Fruit fly (Drosophila melanogaster) whole organism, adult: ENCODE results near the gene Gk2.
A peak's percentile ranks its signal among the peaks of the same experiment; 100 is the strongest.

Source experiments
- CG11617 ChIP-seq: fragments of 200-800 bp; sonication (Bioruptor generic); optimal IDR thresholded peaks from 2 replicates; lab custom pipeline; 2017; ENCODE audit warnings: mild to moderate bottlenecking, missing biosample characterization, missing genetic modification reagents, missing genetic modification characterization
- CG12768 ChIP-seq: fragments of 200-800 bp; sonication (Bioruptor generic); optimal IDR thresholded peaks from 2 replicates; lab custom pipeline; 2017; ENCODE audit warnings: missing biosample characterization, missing genetic modification characterization, mild to moderate bottlenecking, moderate library complexity, missing genetic modification reagents
- CG14711 ChIP-seq: fragments of 200-800 bp; sonication (Bioruptor generic); optimal IDR thresholded peaks from 2 replicates; lab custom pipeline; 2018; ENCODE audit warnings: missing biosample characterization, mild to moderate bottlenecking, missing genetic modification characterization, moderate library complexity
- CG1620 ChIP-seq: fragments of 200-800 bp; sonication (Bioruptor generic); optimal IDR thresholded peaks from 2 replicates; lab custom pipeline; 2016; ENCODE audit warnings: missing biosample characterization, missing genetic modification characterization
- CG33017 ChIP-seq: fragments of 200-800 bp; sonication (Bioruptor generic); optimal IDR thresholded peaks from 2 replicates; lab custom pipeline; 2018; ENCODE audit warnings: missing biosample characterization, mild to moderate bottlenecking, missing genetic modification characterization, moderate library complexity
- CG5204 ChIP-seq: fragments of 200-800 bp; sonication (Bioruptor generic); optimal IDR thresholded peaks from 2 replicates; lab custom pipeline; 2016; ENCODE audit warnings: missing biosample characterization, missing genetic modification characterization
- CG7045 ChIP-seq: fragments of 200-800 bp; sonication (Bioruptor generic); optimal IDR thresholded peaks from 2 replicates; lab custom pipeline; 2017; ENCODE audit warnings: missing biosample characterization, mild to moderate bottlenecking, missing genetic modification characterization
- CG7101 ChIP-seq: fragments of 200-800 bp; sonication (Bioruptor generic); optimal IDR thresholded peaks from 2 replicates; lab custom pipeline; 2018; ENCODE audit warnings: missing biosample characterization, mild to moderate bottlenecking, missing genetic modification characterization, moderate library complexity
- Clk ChIP-seq: fragments of 200-800 bp; sonication (Bioruptor generic); optimal IDR thresholded peaks from 2 replicates; lab custom pipeline; 2017; ENCODE audit warnings: missing biosample characterization, missing genetic modification characterization
- Crg-1 ChIP-seq: fragments of 200-800 bp; sonication (Bioruptor generic); optimal IDR thresholded peaks from 2 replicates; lab custom pipeline; 2016; ENCODE audit warnings: missing biosample characterization, missing genetic modification characterization
- Hr96 ChIP-seq: fragments of 200-800 bp; sonication (Bioruptor generic); optimal IDR thresholded peaks from 2 replicates; lab custom pipeline; 2016; ENCODE audit warnings: missing biosample characterization, missing genetic modification characterization
- Mnt ChIP-seq: fragments of 200-800 bp; sonication (Bioruptor generic); optimal IDR thresholded peaks from 2 replicates; lab custom pipeline; 2016; ENCODE audit warnings: missing biosample characterization, mild to moderate bottlenecking, missing genetic modification characterization
- bab1 ChIP-seq: fragments of 200-800 bp; sonication (Bioruptor generic); optimal IDR thresholded peaks from 3 replicates; lab custom pipeline; 2019; ENCODE audit warnings: missing biosample characterization, mild to moderate bottlenecking, missing genetic modification characterization, moderate library complexity
- cic ChIP-seq: fragments of 200-800 bp; sonication (Bioruptor generic); optimal IDR thresholded peaks from 2 replicates; lab custom pipeline; 2017; ENCODE audit warnings: missing biosample characterization, mild to moderate bottlenecking, missing genetic modification characterization, moderate library complexity
- cnc ChIP-seq, 2 experiments: fragments of >200 bp; optimal IDR thresholded peaks; 2 replicates each; lab custom pipeline; 2017
- kay ChIP-seq: fragments of 200-800 bp; sonication (Bioruptor generic); peaks from one replicate; lab custom pipeline; 2016; ENCODE audit warnings: missing biosample characterization, missing genetic modification characterization, borderline replicate concordance
- ovo ChIP-seq: fragments of 200-800 bp; sonication (Bioruptor generic); optimal IDR thresholded peaks from 2 replicates; lab custom pipeline; 2016; ENCODE audit warnings: missing biosample characterization, missing genetic modification characterization
- pad ChIP-seq: fragments of 200-800 bp; sonication (Bioruptor generic); optimal IDR thresholded peaks from 3 replicates; lab custom pipeline; 2017; ENCODE audit warnings: missing biosample characterization, missing genetic modification characterization, mild to moderate bottlenecking, moderate library complexity, missing genetic modification reagents
- tj ChIP-seq: fragments of 200-800 bp; sonication (Bioruptor generic); optimal IDR thresholded peaks from 3 replicates; lab custom pipeline; 2017; ENCODE audit warnings: missing biosample characterization, mild to moderate bottlenecking, missing genetic modification characterization, moderate library complexity
- toe ChIP-seq: fragments of 200-800 bp; sonication (Bioruptor generic); optimal IDR thresholded peaks from 2 replicates; lab custom pipeline; 2016; ENCODE audit warnings: missing biosample characterization, missing genetic modification characterization

Gene Gk2

DNA sequence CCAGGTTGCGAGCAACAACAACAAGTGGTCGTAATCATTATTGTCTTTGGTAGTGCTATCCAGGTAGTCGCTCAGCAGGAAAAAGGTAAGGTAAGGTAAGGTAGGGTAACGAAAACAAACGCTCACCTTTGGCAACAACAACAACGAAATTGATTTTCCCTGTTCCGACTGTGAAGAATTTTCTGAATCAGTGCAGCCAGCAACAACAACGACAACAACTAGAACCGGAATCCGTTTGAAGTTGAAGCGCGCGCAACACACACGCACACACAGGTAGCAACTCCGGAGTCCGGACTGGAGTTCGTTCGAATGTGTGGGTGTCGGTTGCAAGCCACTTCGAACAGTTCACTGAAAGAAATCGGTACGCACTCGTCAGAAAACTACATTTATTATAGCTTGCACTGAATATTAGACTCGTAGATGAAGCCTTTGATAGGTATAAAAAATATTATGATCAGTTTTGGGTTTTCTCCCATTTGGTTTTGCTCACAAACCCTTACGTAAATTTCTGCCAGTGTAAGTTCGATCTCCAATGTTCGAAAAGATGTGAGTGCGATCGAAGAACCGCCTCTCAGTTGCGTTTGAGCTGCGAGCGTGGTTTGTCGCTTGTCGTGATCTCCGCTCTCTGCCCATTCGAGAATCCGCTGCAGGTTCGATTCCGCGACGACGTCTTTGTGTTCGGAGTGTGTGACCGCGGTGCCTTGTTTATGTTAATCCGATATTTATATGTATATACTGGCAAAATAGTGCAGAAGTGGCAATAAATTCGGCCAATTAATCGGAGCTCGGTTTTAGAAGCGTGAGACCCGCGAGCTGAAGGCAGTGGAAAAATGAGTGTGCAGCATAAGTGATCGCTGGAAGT, 8.4 kb downstream of the Gk2 start, which contains the start of gene CG13921:
Gene CG13921 (plus strand): TSS at position 570 of the 862 bp plus-strand sequence.
- TF ChIP-seq cnc (optimal IDR thresholded peaks at IDR 0.05; lab: Kevin White, UChicago) (no peak), cic (GFP tag; lab: Kevin White, UChicago) (no peak), tj (GFP tag; lab: Kevin White, UChicago) (peak; percentile 81), toe (peak; percentile 69), CG7101 (tag; lab: Kevin White, UChicago) (peak; percentile 84), kay (GFP tag; lab: Kevin White, UChicago) (no peak), CG7045 (peak; percentile 84), ovo (GFP tag; lab: Kevin White, UChicago) (peak; percentile 24), CG1620 (GFP tag; lab: Kevin White, UChicago) (peak; percentile 84), Hr96 (GFP tag; lab: Kevin White, UChicago) (peak; percentile 78), CG11617 (peak; percentile 76), bab1 (GFP tag; lab: Kevin White, UChicago) (peak; percentile 98), CG5204 (peak; percentile 66), pad (GFP tag; lab: Kevin White, UChicago) (peak; percentile 80), CG12768 (peak; percentile 60), Mnt (peak; percentile 45), Crg-1 (peak; percentile 83), CG14711 (peak; percentile 84), Clk (peak; percentile 55), CG33017 (tag; lab: Kevin White, UChicago) (peak; percentile 67)

DNA sequence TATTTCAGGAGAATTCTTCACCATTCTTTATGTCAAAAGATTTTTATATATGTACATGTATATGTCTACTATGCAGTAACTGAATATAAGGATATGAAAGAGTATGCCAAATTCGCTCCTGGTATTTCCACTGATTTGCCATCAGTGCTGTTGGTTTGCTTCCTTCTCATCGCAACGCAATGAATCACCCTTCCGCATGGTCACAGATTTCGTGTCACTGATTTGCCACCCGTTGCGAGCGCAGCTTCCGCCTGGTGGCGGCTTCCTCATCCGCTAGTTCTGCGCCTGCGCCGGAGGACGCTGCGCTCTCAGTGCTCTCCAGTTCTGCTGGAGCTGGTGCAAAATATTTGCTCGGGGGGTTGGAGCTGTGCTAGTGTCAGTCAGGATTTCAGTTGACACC, 10.0 kb downstream of the Gk2 start:
- no peak for TF ChIP-seq CG33017 (tag; lab: Kevin White, UChicago)
- no peak for TF ChIP-seq Crg-1
- no peak for TF ChIP-seq kay (GFP tag; lab: Kevin White, UChicago)
- TF ChIP-seq bab1 (GFP tag; lab: Kevin White, UChicago), result no peak
- TF ChIP-seq CG11617, result no peak
- TF ChIP-seq CG12768, result no peak
- no peak for TF ChIP-seq CG1620 (GFP tag; lab: Kevin White, UChicago)
- TF ChIP-seq toe, result no peak
- TF ChIP-seq CG7045, result no peak
- no peak for TF ChIP-seq CG14711
- TF ChIP-seq pad (GFP tag; lab: Kevin White, UChicago), result no peak
- TF ChIP-seq Clk, result no peak

DNA sequence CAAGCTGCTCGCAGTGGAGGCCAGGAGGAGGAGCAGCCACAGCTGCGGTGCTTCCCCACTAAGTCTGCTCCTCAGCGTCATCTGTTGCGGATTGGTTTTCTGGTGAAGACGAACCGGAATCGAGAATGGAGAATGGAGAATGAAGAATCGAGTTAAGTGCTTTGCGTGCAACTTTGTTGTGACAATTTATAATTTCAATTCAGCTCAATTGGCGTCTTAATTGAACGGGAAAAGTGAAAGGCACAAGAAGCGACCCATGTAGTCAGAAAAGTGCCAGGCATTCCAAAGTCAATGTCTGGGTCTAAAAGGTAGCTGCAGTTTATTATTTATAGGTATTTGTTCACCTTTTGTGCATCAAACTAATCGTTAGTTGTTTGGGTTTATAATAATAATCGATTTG, 16.1 kb downstream of the Gk2 start:
- no peak for TF ChIP-seq CG7101 (tag; lab: Kevin White, UChicago)
- TF ChIP-seq cic (GFP tag; lab: Kevin White, UChicago), result no peak
- peak; percentile 33 for TF ChIP-seq tj (GFP tag; lab: Kevin White, UChicago)
- TF ChIP-seq CG11617, result no peak

DNA sequence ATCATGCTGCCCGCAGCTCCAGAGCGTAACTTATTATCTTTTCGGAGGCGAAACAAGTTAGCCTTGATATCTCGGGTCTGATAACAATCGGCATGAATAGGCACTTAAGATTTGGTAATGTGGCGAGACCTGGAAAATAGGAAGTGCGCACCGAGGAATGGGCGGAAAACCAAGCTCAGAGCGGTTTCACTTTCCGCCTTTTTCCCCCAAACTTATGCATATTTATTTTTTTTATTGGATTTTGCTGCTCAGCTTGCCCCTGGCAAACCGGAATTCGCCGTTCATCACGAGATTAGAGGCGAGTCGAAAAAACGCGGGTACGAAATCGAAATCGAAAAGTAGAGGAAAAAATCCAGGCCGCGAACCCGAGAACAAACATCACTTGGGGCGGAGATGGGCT, 16.7 kb downstream of the Gk2 start:
- TF ChIP-seq cic (GFP tag; lab: Kevin White, UChicago), result no peak
- no peak for TF ChIP-seq ovo (GFP tag; lab: Kevin White, UChicago)
- no peak for TF ChIP-seq tj (GFP tag; lab: Kevin White, UChicago)
- TF ChIP-seq bab1 (GFP tag; lab: Kevin White, UChicago), result no peak
- TF ChIP-seq CG14711, result no peak

DNA sequence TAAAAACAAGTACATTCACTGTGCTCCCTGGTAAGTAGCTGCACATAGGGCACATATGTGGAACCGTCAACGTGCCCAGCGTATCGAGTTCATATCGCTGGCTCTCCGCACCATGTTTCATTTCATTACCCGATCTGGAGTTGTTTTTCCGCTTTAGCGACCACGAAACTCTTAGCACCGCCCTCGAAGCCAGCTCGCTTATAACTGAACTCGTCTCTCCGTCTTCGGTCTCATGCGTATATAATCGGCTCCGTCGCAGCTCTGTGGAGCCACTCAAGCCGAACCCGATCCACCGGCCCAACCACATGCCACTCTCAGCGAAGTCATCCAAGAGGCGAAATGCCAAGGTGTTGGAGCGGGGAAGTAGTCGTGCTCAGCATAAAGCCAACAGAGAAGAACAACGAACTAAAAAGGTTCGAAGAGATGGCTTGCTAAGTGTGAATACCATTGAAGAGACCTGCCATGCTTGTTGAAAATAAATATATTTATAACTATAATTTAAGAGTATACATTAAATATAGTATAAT, 17.3 kb downstream of the Gk2 start, which contains the start of gene Cht2:
Gene Cht2 (minus strand): TSS at position 477 of the 527 bp plus-strand sequence.
- TF ChIP-seq CG33017 (tag; lab: Kevin White, UChicago) (no peak), ovo (GFP tag; lab: Kevin White, UChicago) (no peak), CG11617 (no peak), kay (GFP tag; lab: Kevin White, UChicago) (no peak), pad (GFP tag; lab: Kevin White, UChicago) (peak; percentile 71), CG7101 (tag; lab: Kevin White, UChicago) (no peak), cnc (optimal IDR thresholded peaks at IDR 0.05; lab: Kevin White, UChicago) (no peak), tj (GFP tag; lab: Kevin White, UChicago) (peak; percentile 52), CG7045 (no peak), cic (GFP tag; lab: Kevin White, UChicago) (no peak), CG12768 (no peak), bab1 (GFP tag; lab: Kevin White, UChicago) (no peak), CG14711 (no peak), Mnt (peak; percentile 20), CG5204 (no peak), Hr96 (GFP tag; lab: Kevin White, UChicago) (no peak), toe (no peak), Crg-1 (no peak), CG1620 (GFP tag; lab: Kevin White, UChicago) (no peak), Clk (no peak)

DNA sequence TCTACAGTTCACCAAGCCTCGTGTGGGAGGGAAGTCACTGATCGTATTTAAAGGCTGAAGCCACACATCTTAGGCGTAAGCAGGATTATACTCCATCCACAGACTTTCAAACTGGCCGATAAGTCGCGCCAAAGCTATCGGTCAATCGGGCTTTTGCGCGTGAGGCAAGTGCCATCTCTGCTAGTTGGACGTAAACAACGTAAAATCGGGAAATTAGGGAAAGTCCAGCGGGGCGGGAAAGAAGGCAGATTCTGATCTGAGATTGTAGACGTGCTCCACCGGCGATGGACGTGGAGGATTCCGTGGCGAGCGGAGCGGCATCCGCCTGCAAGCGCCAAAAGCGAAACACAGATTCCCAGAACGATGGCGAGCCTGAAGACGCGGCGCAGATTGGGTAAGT, 17.9 kb downstream of the Gk2 start, which contains the start of gene CG8001:
Gene CG8001 (plus strand): TSS at position 17 of the 400 bp plus-strand sequence.
- TF ChIP-seq CG1620 (GFP tag; lab: Kevin White, UChicago) (no peak), toe (no peak)

DNA sequence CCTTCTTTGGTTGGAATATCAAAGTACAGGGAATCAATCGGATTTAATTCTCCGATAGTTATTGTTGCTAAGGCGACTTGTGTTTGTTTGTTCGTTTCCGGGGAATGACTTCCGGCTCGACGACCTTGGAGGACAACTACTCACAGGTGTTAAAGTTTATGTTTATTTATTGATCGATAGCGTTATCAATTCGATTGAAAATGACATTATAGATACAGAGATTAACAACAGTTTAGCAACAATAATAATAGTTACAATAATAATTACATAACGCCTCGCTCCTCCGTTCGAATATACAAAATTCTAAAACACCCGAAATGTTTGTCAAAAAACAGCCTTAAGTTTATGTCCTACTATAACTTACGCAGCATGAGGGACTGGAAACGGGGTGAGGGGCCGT, 33.5 kb downstream of the Gk2 start, which contains the start of gene Dhc62B:
Gene Dhc62B (minus strand): TSS at position 101 of the 400 bp plus-strand sequence.
- TF ChIP-seq CG12768 (no peak), Clk (no peak), ovo (GFP tag; lab: Kevin White, UChicago) (no peak), cnc (optimal IDR thresholded peaks at IDR 0.05; lab: Kevin White, UChicago) (no peak), CG14711 (no peak), CG33017 (tag; lab: Kevin White, UChicago) (no peak)
